Worm (Caenorhabditis elegans) whole organism, L4/young adult: ENCODE data around the gene nspc-5.
"Not testable (repeated sequence)": the region's sequence is repeated elsewhere in the genome, so short reads cannot be mapped to it uniquely, and the experiment has no call there.

Source experiments
- W03F9.2 ChIP-seq: fragments of 150-350 bp; optimal IDR thresholded peaks from 2 replicates; lab custom pipeline; 2014; ENCODE audit warnings: missing biosample characterization, missing genetic modification characterization
- dao-5 ChIP-seq: sonication (generic microtip); optimal IDR thresholded peaks from 2 replicates; lab custom pipeline; 2016; ENCODE audit warnings: missing genotype, missing genetic modification characterization, moderate library complexity, missing compliant biosample characterization
- him-1 ChIP-seq: sonication (generic microtip); optimal IDR thresholded peaks from 2 replicates; lab custom pipeline; 2016; ENCODE audit warnings: missing genotype, missing genetic modification reagents, missing genetic modification characterization, missing compliant biosample characterization

nspc-5 gene

DNA sequence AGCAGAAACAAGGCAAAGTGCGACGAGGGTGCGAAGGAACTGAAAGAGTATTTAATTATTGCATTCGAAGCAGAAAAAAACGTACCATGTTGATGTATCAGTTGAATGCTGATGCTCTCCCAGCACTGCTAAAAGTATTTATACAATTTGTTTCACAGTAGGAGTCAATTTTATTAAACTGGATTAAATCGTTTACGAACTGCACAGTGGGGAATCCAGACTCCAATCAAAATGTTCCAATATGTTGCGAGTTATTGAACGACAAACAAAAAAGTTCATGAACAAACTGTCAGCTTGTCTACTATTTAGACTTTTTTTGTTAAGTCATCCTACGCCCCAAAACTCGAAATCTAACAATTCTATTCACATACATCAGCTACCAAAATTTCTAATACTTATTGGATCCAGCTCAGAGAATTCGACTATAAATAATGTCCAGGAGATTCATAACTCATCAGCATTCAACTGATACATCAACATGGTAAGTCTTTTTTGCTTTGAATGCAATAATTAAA lies at the start of gene nspc-5, which contains the start of gene nspc-4:
Gene nspc-5, plus strand, starts transcription at position 465 of the 515 bp plus-strand sequence.
Gene nspc-4, minus strand, starts transcription at position 101 of the 515 bp plus-strand sequence.
- not testable (repeated sequence) for TF ChIP-seq him-1, W03F9.2, dao-5 (tag; lab: Kevin White, UChicago)

DNA sequence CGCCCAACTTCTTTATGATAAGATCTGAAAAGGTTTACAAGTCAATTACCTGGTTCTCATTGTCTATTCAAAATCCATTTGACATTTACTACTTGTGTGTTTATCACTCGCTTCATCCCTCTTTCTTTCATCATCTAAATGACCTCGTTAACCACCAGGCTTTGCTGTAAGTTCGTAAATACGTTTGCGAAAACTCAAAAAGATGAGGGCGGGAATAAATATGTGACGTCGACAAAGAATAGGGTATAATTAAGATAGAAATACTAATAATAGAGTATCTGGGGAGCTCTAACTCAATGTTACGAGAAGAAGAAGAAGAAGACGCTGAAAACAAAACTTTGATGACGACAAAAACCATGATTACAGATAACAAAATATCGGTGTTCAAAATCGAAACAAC lies 49.1 kb upstream of the nspc-5 start:
- TF ChIP-seq him-1 (tag; lab: Kevin White, UChicago) (no peak), W03F9.2 (tag; lab: Kevin White, UChicago) (no peak), dao-5 (tag; lab: Kevin White, UChicago) (no peak)

DNA sequence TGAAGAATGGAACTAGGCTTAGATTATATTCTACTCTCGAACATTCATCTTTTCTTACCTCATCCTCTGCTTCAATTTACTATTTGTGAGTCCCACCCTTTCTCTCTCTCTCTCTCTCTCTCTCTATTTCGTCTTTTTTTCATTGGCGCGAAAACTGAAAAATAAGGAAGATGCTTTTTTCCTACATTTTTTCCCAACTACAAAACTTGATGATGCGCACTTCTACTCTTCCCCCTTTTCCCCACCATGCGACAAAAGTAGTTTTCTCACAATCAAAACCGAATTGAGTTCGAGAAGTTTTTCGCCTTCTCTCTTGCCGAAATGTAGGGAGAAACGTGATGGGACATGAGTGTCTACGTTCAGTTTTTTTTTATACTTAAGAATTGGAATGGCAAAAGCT lies 48.6 kb upstream of the nspc-5 start:
- TF ChIP-seq him-1 (tag; lab: Kevin White, UChicago) (no peak), dao-5 (tag; lab: Kevin White, UChicago) (no peak), W03F9.2 (tag; lab: Kevin White, UChicago) (no peak)

DNA sequence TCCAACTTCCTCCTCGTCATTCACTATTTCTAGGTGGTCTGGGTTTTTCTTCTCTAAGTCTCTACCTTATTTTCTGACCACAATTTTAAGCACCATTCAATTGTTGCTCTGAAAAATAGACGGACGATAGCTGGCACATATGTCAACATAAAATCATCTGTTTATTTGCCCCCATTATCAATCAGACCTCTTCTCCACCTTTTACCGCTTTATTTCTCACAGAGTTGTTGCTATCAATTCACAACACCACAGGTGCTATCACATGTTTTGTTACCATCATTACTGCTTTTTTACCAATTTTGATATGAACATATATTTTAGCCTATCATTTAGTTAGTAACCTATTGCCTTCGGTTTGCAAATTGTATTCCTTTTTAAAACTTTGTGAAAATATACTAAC lies 45.8 kb upstream of the nspc-5 start:
- TF ChIP-seq W03F9.2 (tag; lab: Kevin White, UChicago) (no peak), dao-5 (tag; lab: Kevin White, UChicago) (no peak), him-1 (tag; lab: Kevin White, UChicago) (no peak)

DNA sequence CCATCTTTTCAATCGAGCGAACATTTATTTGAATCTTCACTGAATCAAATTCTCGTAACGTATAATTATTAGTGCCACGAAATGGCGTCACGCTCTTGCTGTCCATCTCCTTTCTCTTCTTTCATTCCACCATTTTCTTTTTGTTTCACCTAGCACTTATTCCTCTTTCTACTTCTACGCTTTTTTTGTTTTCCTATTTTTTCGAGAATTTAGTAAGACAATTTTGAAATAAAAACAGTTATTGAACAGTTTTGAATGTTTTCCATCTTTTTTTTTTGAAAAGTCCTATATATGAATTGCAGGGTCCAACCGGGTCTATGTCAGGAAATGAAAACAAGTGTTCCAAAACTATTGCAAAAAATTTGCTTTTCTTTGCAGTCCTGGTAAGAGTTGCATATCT lies 43.5 kb upstream of the nspc-5 start, which contains the start of gene T01B10.5:
Gene T01B10.5, plus strand, starts transcription at position 301 of the 400 bp plus-strand sequence.
- no peak for TF ChIP-seq W03F9.2 (tag; lab: Kevin White, UChicago)
- no peak for TF ChIP-seq dao-5 (tag; lab: Kevin White, UChicago)
- no peak for TF ChIP-seq him-1 (tag; lab: Kevin White, UChicago)

DNA sequence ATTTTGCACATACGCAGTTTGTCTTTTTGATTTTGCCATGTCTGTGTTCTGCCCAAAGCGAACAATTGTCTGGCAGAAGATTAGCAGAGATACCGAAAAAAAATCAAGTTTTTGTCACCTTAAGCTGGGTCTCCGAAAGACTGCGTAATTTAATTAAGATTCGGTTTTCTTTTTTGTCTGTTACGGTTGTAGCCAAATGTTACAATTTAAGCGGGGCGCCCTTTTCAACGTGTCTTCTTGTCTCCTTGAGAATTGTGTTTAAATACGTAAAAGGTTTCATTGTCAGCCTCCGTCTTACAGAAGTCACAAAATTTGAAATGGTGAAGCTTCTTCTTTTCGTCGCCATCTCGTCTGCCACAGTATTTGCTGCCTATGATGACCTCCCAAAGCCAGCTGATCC lies 38.8 kb upstream of the nspc-5 start, which contains the start of gene grd-14:
Gene grd-14, plus strand, starts transcription at position 301 of the 400 bp plus-strand sequence.
- TF ChIP-seq dao-5 (tag; lab: Kevin White, UChicago) (no peak), W03F9.2 (tag; lab: Kevin White, UChicago) (no peak)

DNA sequence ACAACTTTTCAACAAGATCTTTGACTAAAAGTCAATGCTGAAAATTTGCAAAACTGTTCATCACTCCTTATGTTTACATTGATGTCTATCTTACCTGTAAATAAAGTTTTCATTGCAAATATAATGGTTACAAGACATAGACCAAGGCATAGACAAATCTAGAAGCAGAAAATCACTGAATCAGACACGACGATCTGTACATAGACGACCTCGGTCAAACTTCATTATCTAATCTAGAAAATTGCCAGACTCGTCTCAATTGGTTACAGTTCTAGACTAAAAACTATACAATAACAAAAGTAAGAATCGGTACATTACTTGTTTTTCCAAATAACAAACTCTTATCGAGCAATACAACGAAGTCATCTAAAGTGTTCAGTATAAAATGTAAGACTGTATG lies 37.6 kb upstream of the nspc-5 start, which contains the start of gene grd-4:
Gene grd-4, plus strand, starts transcription at position 301 of the 400 bp plus-strand sequence.
- TF ChIP-seq him-1 (tag; lab: Kevin White, UChicago) (no peak), W03F9.2 (tag; lab: Kevin White, UChicago) (no peak), dao-5 (tag; lab: Kevin White, UChicago) (no peak)

DNA sequence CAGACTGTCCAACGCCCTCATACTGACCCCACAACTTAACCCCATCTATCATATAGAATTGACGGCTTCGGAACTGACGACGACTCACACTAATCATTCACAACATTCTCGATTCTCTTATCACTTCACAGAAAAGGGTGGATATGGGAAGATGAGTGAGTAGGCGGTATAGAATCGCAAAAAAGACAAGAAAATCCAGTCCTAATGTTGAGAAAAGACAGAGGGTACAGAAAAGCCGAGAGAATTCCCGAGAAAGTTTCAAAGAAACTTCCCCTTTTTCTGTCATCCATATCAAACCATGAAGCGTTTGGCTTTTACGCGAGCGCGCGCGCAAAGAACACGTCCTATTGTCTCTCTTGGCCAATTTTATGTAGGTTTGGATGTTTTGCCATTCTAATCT lies 34.3 kb upstream of the nspc-5 start:
- no peak for TF ChIP-seq dao-5 (tag; lab: Kevin White, UChicago)
- no peak for TF ChIP-seq W03F9.2 (tag; lab: Kevin White, UChicago)
- TF ChIP-seq him-1 (tag; lab: Kevin White, UChicago): no peak

DNA sequence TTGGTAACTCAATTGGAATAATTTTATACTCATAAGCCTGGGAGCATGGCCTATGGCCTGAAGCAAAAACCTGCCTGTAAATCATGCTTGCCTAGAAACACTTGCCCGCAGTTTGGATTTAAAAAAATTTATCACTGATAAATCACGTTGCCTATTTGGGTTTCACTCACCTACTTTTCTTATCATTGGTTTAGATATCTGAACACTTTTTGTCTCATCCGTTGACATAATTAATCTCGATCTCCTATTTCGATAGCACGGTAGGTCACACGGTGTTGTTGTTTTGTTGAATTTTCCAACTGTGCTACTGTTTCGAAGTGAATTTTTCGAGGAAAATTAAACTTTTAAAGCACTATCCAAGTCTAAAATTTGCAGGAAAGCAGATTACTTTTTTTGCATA lies 31.5 kb upstream of the nspc-5 start:
- no peak for TF ChIP-seq him-1 (tag; lab: Kevin White, UChicago)
- TF ChIP-seq W03F9.2 (tag; lab: Kevin White, UChicago): no peak
- no peak for TF ChIP-seq dao-5 (tag; lab: Kevin White, UChicago)

DNA sequence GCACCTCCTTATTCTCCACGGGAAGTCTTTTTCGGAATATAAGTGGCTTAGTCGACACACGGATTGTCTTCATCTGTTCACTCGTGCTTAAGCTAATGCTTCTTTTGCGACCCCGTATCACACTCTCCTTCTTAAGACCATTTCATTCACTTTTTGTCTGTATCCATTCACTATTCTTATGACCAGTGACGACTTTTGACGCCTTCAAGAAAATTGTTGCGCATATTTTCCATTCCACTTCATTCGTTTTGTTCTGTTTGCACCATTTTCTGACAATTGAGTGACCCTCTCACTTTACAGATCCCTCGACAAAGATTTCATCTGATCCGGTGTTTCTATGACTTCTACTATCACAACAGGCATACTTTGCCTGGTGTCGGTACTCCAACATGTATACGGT lies 30.9 kb upstream of the nspc-5 start, which contains the start of gene H03E18.1:
Gene H03E18.1, plus strand, starts transcription at position 301 of the 400 bp plus-strand sequence.
- TF ChIP-seq him-1 (tag; lab: Kevin White, UChicago): no peak
- no peak for TF ChIP-seq dao-5 (tag; lab: Kevin White, UChicago)
- TF ChIP-seq W03F9.2 (tag; lab: Kevin White, UChicago): no peak

DNA sequence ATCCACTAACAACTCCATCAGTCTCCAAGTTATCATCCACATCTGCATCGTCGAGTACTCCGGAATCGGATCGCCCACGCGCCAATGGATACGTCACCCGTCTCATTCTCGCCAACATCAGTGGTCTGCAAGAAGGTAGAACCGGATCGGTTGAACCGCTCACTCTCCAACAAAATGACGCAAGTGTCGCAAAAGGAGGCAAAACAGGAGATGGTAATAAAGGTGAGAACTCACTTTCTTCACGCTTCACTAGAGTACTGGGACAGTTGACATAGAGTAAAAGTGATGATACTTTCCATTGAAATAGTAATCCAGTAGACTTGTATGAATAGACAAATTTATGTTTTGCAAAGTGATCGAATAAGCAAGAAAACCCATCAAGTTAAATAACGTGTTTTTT lies 29.4 kb upstream of the nspc-5 start:
- TF ChIP-seq dao-5 (tag; lab: Kevin White, UChicago) (no peak), him-1 (tag; lab: Kevin White, UChicago) (no peak), W03F9.2 (tag; lab: Kevin White, UChicago) (no peak)

DNA sequence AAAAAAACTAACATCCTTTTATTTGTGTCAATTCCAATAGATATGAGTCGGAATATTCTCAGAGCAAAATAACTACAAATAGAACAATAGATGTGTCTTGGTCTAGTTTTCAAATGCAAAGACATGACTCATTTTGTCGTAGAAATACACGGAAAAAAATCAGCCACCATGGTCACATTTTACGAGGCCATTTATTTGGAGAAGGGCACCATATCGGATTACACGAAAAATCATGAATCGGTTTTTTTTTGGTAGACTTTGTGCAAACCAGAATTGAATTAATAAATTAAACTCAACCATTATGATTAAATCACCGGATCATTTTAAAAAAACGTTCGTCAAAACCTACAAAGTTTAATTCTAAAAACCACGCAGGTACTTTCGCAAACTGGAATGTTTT lies 18.1 kb upstream of the nspc-5 start, which contains the start of gene H03E18.2:
Gene H03E18.2, minus strand, starts transcription at position 101 of the 400 bp plus-strand sequence.
- TF ChIP-seq W03F9.2 (tag; lab: Kevin White, UChicago) (no peak), him-1 (tag; lab: Kevin White, UChicago) (no peak), dao-5 (tag; lab: Kevin White, UChicago) (no peak)

DNA sequence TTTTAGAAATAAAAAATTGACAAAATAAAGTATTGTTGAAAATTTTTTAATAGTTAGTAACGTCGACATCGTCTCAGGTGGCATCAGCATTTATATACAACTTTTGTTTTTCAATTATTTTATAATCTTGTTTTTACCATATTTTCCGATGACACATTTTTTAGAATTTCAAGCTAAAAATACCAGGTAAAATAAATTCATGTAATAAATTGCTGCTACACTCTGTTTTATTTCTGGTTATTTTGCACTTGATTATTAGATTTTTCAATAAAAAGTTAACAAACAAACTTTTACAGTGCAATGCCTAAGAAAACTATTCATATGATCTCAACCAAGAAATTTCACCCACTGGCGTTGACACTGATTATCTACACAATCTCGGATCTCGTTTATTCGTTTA lies 16.9 kb upstream of the nspc-5 start, which contains the start of gene C03G5.14:
Gene C03G5.14, plus strand, starts transcription at position 301 of the 400 bp plus-strand sequence.
- TF ChIP-seq dao-5 (tag; lab: Kevin White, UChicago): no peak

DNA sequence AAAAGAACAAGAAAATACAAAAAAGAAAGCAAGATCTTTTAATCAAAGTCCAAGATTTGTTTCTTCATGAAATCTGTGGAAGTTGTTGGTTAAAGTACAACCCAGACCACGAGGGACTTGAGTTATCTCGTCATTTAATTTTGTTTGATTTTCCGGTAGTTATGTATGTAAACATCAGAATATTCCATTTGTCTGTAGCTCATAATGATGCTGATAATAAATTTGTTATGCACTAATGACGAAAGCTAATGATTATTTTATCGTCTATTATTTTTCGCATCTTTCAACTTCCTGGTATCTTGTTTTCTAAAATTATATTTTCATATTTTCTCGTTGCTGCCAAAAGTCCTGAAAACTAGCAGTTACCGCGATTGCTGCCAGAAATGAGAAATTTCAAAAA lies 15.5 kb upstream of the nspc-5 start:
- TF ChIP-seq W03F9.2 (tag; lab: Kevin White, UChicago) (no peak), him-1 (tag; lab: Kevin White, UChicago) (no peak), dao-5 (tag; lab: Kevin White, UChicago) (no peak)
